Worm (Caenorhabditis elegans) whole organism, L3 larva: ENCODE results near the gene idpa-2.

ENCODE experiments used
- nhr-77 ChIP-seq: fragments of 150-350 bp; optimal IDR thresholded peaks from 2 replicates; lab custom pipeline; 2014; ENCODE audit warnings: missing biosample characterization, missing genetic modification characterization
- zag-1 ChIP-seq: fragments of 150-350 bp; optimal IDR thresholded peaks from 2 replicates; lab custom pipeline; 2014; ENCODE audit warnings: missing biosample characterization, missing genetic modification characterization

The idpa-2 gene

DNA sequence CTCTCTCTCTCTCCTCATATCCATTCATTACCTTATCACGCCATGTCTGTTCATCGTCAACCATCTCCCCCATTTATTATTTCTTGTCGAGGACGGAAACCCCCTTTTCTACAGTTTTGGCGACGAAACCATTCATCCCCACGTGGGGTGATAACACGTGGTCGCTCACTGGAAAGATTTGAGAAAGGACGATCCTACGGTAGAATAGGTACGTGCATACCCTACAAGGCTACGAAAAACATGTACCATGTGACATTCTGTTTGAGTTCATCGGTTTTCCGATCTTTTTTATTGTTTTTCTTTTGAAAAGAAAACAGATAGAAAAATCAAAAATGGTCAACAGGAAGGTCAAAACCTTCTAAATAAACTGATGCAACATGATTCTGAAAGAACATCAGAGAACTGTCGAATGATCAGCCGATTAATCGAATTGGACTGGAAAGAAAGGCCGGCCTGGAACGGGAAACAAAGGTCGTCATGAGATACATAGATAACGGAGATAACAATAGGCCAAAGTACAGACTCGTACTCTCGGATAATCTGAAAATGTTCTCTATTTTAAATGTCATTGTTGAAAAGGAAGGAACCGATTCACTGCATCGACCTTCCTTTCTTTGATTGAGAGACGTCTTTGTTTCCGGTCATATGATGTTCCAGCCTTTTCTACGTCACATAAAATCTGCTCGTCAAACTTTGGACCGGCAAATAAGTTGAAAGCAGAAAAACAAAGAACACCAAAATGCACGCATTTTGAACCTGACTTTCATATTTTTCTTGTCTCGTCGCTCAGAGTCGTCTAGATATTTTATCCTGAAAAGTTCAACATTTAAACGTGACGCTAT is 50.3 kb downstream of the idpa-2 start (continued):
- TF ChIP-seq zag-1 (tag; lab: Kevin White, UChicago) (no peak), nhr-77 (no peak)
